Worm (Caenorhabditis elegans): ENCODE data around the gene best-17.

best-17 gene

DNA sequence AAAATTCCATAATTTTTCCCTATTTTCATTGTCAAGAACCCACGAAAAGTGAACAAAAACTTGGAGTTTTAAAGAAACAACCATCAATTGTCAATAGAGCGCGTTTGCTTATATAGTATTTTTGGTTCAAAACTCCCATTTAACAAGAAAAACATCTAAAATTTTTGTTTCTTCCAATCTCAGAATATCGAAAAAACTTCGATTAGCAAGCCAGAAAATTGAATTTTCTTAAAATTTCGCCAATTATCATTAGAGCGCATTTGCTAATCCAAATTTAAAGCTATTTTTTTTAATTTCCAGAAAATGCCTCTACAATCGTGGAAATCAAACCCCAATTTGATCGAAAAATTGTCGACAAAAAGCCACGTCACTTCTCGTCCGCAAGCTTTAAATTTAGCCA lies 37.0 kb upstream of the best-17 start, which contains the start of gene orai-1:
orai-1 (plus strand) TSS at position 301 of the 400 bp plus-strand sequence.
- TF ChIP-seq pha-4 (GFP tag; IDR thresholded peaks at IDR 0.05): no peak
- no peak for TF ChIP-seq pha-4 (tag; optimal IDR thresholded peaks at IDR 0.05)
- TF ChIP-seq ces-1 (GFP tag; optimal IDR thresholded peaks at IDR 0.05): no peak
- TF ChIP-seq vab-7 (GFP tag; IDR thresholded peaks at IDR 0.05): no peak
- TF ChIP-seq lin-38 (GFP tag; IDR thresholded peaks at IDR 0.05): peak; percentile 59
- TF ChIP-seq egl-43 (GFP tag; IDR thresholded peaks at IDR 0.05): no peak
- peak in 1 of 2 experiments; percentile 23 for TF ChIP-seq unc-62 (GFP tag; optimal IDR thresholded peaks at IDR 0.05 in 1 of 2)
- TF ChIP-seq unc-62 (tag; optimal IDR thresholded peaks at IDR 0.05): no peak
- TF ChIP-seq gei-8 (GFP tag; optimal IDR thresholded peaks at IDR 0.05): peak; percentile 8
- TF ChIP-seq rbr-2 (tag; optimal IDR thresholded peaks at IDR 0.05): no peak
- TF ChIP-seq ceh-82 (tag; optimal IDR thresholded peaks at IDR 0.05): no peak
- TF ChIP-seq spr-1 (tag; optimal IDR thresholded peaks at IDR 0.05): no peak

DNA sequence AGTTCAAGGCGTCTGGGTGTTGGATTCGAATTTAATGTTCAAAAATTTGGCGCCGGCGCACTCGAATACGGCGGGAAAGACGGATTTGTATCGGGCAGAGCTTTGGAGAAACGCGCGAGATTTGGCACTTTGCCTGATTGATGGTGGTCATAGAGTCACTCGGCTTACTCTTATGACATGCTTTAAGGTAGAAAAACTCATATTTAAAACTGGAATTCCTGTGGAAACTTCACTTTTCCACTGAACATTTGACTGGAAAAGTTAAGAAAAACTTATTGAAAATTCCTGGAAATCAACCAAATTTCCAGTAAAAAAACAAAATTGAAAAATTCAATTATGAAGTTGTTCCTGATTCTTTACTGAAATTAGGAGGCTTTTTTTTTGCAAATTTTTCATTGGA lies 35.2 kb upstream of the best-17 start:
- peak in 1 of 2 experiments; percentile 57 for TF ChIP-seq unc-62 (GFP tag; optimal IDR thresholded peaks at IDR 0.05 in 1 of 2)
- TF ChIP-seq unc-62 (tag; optimal IDR thresholded peaks at IDR 0.05): no peak
- no peak for TF ChIP-seq nhr-28 (tag; optimal IDR thresholded peaks at IDR 0.05)

DNA sequence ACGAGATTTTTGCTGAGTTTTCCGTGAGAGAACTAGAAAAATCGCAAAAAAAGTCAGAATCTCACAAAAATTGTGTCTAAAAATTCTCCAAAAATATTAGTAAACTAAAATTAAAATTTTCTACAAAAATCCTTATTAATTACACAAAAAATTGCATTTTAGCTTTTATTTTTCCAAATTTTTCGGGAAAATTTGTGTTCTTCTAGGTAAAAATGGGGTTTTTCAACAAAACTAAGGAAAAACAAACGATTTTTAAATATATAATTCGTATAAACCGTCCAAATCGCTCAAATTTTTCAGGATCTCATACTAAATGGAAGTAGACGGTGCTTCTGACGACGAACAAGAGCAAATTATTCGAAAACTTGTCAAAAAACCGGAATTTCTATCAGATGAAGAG lies 32.3 kb upstream of the best-17 start, which contains the start of gene W06E11.1:
W06E11.1 (plus strand) TSS at position 301 of the 400 bp plus-strand sequence.
- TF ChIP-seq dmd-9 (GFP tag; IDR thresholded peaks at IDR 0.05) (no peak), lin-38 (GFP tag; IDR thresholded peaks at IDR 0.05) (peak; percentile 38)

DNA sequence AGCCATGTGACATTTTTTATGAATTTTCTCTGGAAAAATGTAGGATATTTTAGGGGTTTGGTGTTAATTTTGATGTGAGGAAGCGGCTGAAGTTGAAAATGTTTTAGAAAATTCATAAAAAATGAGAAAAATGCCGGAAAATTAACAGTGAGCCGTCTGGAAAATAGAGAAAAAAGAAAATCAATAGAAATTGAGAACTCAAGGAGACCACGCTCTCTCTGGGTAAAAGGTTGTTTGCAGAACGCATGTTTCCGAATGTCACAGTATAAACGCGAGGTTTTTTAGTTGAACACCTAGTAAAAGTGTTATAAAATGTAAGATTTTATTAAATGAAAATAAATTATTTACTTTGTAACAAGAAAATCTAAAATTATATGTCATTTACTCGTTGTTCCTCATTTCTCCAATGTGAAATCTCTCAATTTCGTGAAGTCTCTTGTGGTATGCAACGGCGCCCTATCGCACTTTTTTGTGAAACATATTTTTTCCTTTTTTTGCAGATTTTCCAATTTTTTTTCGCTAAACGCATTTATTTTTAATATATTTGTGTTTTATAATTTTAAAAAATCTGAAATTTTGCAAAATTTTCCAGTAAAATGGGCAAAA lies 30.9 kb upstream of the best-17 start, which contains the start of the genes tag-266 and tag-267:
tag-266 (minus strand) TSS at position 29 of the 606 bp plus-strand sequence.
tag-267 (plus strand) TSS at position 593 of the 606 bp plus-strand sequence.
- TF ChIP-seq nhr-28 (tag; optimal IDR thresholded peaks at IDR 0.05) (peak; percentile 33), snpc-1.2 (GFP tag; IDR thresholded peaks at IDR 0.05) (no peak), T20F7.1 (GFP tag; optimal IDR thresholded peaks at IDR 0.05) (no peak), skn-1 (tag; optimal IDR thresholded peaks at IDR 0.05) (no peak), attf-4 (tag; optimal IDR thresholded peaks at IDR 0.05) (no peak), dpl-1 (GFP tag; optimal IDR thresholded peaks at IDR 0.05) (peak; percentile 43), php-3 (GFP tag; IDR thresholded peaks at IDR 0.05) (no peak), mdl-1 (tag; optimal IDR thresholded peaks at IDR 0.05) (peak in 1 of 2 experiments; percentile 27), pqm-1 (tag; optimal IDR thresholded peaks at IDR 0.05) (no peak), arid-1 (GFP tag; conservative IDR thresholded peaks at IDR 0.05) (no peak), lsy-2 (tag; optimal IDR thresholded peaks at IDR 0.05) (peak in 1 of 2 experiments; percentile 73), unc-130 (GFP tag; optimal IDR thresholded peaks at IDR 0.05) (peak; percentile 94), hmg-1.1 (GFP tag; IDR thresholded peaks at IDR 0.05) (peak; percentile 55; the same call in 1 of the 2 replicates), daf-19 (GFP tag; conservative IDR thresholded peaks at IDR 0.05) (no peak), zfp-2 (tag; optimal IDR thresholded peaks at IDR 0.05) (no peak), Y5F2A.4 (GFP tag; optimal IDR thresholded peaks at IDR 0.05) (no peak), ama-1 (optimal IDR thresholded peaks at IDR 0.05) (no peak), lin-15B (tag; optimal IDR thresholded peaks at IDR 0.05) (no peak), set-16 (GFP tag; IDR thresholded peaks at IDR 0.05) (no peak), ceh-32 (tag; optimal IDR thresholded peaks at IDR 0.05; ENCODE audit: poor library complexity) (no peak), daf-8 (GFP tag; IDR thresholded peaks at IDR 0.05) (no peak), egl-27 (tag; optimal IDR thresholded peaks at IDR 0.05) (no peak), gei-8 (GFP tag; optimal IDR thresholded peaks at IDR 0.05) (no peak), spr-1 (tag; optimal IDR thresholded peaks at IDR 0.05) (peak; percentile 23), unc-39 (tag; optimal IDR thresholded peaks at IDR 0.05) (no peak), nhr-77 (tag; optimal IDR thresholded peaks at IDR 0.05) (peak; percentile 91), nhr-11 (tag; optimal IDR thresholded peaks at IDR 0.05) (peak; percentile 44), zip-2 (tag; optimal IDR thresholded peaks at IDR 0.05) (no peak), mes-2 (tag; optimal IDR thresholded peaks at IDR 0.05; ENCODE audit: poor library complexity, severe bottlenecking) (peak; percentile 87), ceh-28 (tag; optimal IDR thresholded peaks at IDR 0.05) (no peak), rbr-2 (tag; optimal IDR thresholded peaks at IDR 0.05) (peak; percentile 76), lin-1 (GFP tag; IDR thresholded peaks at IDR 0.05) (no peak), hlh-11 (tag; optimal IDR thresholded peaks at IDR 0.05) (peak; percentile 36), lim-7 (GFP tag; IDR thresholded peaks at IDR 0.05) (no peak), F37D6.2 (tag; optimal IDR thresholded peaks at IDR 0.05) (peak; percentile 69)
